Worm (Caenorhabditis elegans) whole organism, L4/young adult: Measurements from ENCODE around the gene F01F1.3.

ENCODE experiments used
- W03F9.2 ChIP-seq: fragments of 150-350 bp; optimal IDR thresholded peaks from 2 replicates; lab custom pipeline; 2014; ENCODE audit warnings: missing biosample characterization, missing genetic modification characterization
- dao-5 ChIP-seq: sonication (generic microtip); optimal IDR thresholded peaks from 2 replicates; lab custom pipeline; 2016; ENCODE audit warnings: missing genotype, missing genetic modification characterization, moderate library complexity, missing compliant biosample characterization
- him-1 ChIP-seq: sonication (generic microtip); optimal IDR thresholded peaks from 2 replicates; lab custom pipeline; 2016; ENCODE audit warnings: missing genotype, missing genetic modification reagents, missing genetic modification characterization, missing compliant biosample characterization

The F01F1.3 gene

DNA sequence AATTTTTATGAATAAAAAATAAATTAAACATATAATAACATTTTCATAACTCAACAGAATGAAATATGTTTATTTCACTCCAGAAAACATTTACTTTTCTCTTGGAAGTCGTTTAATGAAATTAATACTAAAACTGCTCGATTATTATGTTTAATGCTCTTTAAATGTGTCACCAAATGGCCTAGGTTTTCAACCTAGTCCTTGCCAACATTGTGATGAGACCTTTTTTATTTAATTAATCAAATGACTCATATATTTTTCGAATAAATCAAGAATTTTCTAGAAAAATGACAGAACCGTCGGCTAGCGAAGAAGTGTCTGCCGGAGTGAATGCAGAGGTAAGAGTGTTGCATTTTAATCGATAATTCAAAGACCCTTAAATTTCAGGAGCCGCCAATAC is 7.5 kb upstream of the F01F1.3 start, which contains the start of gene rabn-5:
Gene rabn-5, plus strand, starts transcription at position 284 of the 400 bp plus-strand sequence.
- no peak for TF ChIP-seq W03F9.2 (tag; lab: Kevin White, UChicago)
- TF ChIP-seq him-1 (tag; lab: Kevin White, UChicago), result no peak
- no peak for TF ChIP-seq dao-5 (tag; lab: Kevin White, UChicago)

DNA sequence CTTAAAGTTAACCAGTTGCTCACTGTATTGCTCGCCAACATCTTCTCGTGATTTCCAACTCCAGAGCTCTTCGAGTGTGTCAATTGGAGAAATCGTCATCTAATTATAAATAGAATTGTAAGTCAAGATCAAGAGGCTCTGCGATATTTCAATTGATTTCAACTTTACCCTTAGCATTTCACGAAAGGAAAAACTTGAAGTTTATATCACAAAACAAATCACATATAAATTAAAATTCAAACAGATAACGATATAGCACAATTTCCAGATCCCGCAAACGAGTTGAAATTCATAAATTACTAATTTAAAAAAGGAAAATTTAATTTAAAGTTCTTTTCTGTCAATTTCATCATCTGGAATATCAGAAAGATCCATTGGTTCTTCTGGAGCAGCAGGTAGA is 3.3 kb upstream of the F01F1.3 start, which contains the start of gene eng-1:
Gene eng-1, minus strand, starts transcription at position 101 of the 400 bp plus-strand sequence.
- TF ChIP-seq him-1 (tag; lab: Kevin White, UChicago) (no peak), W03F9.2 (tag; lab: Kevin White, UChicago) (no peak), dao-5 (tag; lab: Kevin White, UChicago) (no peak)

DNA sequence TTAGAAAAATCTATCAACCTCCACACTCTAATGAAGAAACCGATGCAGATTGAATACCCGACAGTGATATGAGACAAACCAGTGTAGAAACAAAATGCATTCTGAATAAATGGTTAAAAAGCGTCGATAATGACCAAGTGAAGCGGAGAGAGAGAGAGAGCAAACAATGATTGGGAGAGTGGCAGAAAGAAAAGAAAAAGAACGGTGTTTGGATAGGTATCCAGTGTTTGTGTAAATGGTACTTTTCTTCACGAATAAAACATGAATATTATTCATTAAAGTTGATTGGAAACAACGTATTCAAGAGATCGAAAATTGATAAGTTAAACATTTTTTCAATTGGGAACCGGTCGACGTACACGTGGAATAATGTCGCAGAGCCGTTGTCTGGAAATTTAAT is 2.3 kb upstream of the F01F1.3 start, which contains the start of gene F01F1.15:
Gene F01F1.15, minus strand, starts transcription at position 101 of the 400 bp plus-strand sequence.
- no peak for TF ChIP-seq dao-5 (tag; lab: Kevin White, UChicago)
- no peak for TF ChIP-seq W03F9.2 (tag; lab: Kevin White, UChicago)
- TF ChIP-seq him-1 (tag; lab: Kevin White, UChicago), result no peak

DNA sequence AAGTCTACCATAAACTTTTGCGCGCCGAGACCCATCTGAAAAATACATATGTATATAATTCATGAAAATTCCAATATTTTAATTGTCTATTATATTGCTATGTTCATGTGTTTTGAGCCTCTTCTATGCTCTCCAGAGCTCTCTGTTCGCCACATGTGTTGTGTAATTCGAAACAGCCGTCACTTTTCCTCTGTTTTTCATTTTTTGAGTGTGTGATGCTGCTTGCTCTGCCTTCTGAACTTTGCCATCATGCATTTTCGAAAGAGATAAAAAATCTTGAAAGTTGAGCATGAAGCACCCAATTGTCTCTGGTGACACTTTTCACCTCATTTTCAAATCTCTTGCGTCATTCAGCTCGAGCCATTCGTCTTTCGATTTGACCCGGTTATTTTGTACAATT is 550 bp downstream of the F01F1.3 start:
- TF ChIP-seq him-1 (tag; lab: Kevin White, UChicago) (no peak), W03F9.2 (tag; lab: Kevin White, UChicago) (no peak), dao-5 (tag; lab: Kevin White, UChicago) (no peak)

DNA sequence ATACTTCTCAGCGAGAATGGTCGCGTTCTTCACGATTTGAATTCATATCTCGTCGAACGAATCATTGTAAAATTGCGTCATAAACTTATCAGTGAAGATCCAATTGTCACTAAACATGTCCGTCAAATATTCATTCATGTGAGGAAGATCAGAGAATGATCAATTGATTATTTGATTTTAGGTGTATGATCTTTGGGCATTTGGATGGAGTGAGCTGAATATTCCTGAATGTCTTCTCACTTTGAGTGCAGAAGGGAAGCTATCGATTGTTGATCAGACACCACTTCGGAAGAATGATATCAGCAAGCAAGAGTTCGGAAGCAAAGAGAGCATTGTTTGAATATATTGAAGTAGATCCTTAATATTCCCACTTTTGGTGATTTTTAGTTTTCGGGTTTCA is 2.5 kb downstream of the F01F1.3 start:
- no peak for TF ChIP-seq dao-5 (tag; lab: Kevin White, UChicago)
- TF ChIP-seq him-1 (tag; lab: Kevin White, UChicago), result no peak
- TF ChIP-seq W03F9.2 (tag; lab: Kevin White, UChicago), result no peak

DNA sequence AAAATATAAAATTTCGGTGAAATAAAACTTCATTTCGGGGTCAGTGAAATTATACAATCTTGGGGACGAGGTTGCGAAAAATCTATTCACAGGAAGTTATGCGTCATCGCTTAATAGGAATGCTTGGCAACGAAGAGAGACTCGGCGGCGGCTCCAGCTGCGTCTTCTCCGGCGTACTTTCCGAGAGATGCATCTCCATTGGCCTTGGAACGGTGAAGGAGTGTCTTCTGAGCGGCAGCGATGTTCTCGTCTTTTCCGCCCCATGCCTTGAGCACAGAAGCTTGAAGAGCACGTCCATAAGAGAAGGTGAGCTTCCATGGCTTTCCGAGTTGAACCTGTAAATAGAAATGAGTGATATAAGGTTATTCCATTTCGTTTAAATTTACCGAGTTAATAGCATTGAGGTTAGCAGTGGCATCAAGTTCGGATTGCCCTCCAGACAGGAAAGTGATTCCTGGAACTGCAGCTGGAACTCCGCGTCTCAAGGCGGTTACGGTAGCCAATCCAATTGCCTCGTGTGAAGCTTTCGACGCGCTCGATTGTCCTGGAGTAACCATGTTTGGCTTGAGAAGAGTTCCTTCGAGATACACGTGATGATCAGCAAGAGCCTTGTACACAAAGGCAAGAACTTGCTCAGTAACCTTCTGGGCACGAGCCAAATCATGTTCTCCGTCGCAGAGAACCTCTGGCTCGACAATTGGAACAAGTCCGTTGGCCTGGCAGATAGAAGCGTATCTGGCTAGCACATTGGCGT is 3.1 kb downstream of the F01F1.3 start:
- TF ChIP-seq him-1 (tag; lab: Kevin White, UChicago) (no peak), W03F9.2 (tag; lab: Kevin White, UChicago) (no peak), dao-5 (tag; lab: Kevin White, UChicago) (no peak)

DNA sequence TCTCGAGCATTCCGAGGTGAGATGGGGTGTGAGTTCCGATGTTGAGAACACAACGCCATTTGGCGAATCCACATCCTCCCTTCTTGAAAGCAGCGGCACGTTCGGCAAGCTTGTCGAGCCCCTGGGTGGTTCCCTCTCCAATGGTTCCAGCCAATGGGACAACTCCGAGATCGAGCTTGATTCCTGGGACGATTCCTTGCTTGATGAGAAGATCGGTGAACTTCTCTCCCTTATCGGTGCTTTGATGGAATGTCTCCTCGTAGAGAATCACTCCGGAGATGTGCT is 3.6 kb downstream of the F01F1.3 start:
- no peak for TF ChIP-seq dao-5 (tag; lab: Kevin White, UChicago)
- no peak for TF ChIP-seq W03F9.2 (tag; lab: Kevin White, UChicago)
- TF ChIP-seq him-1 (tag; lab: Kevin White, UChicago), result no peak

DNA sequence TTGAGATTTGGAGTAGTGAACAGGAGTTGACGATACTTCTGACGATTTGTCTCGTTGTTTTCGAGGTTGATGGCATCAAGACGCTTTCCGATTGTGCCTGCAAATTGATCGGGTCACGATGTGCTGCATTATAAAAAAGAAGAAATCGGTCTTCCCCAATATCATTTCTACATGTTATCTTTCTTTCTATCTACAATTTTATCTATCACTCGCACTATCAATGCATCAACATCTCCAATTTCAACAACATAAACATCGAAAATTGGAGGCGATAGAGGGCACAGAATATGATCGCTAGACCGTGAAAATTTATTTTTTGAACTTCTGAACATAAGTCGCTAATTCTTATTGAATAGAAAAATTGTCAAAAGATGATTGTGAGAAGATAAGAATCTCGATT is 4.0 kb downstream of the F01F1.3 start:
- TF ChIP-seq dao-5 (tag; lab: Kevin White, UChicago) (no peak), him-1 (tag; lab: Kevin White, UChicago) (no peak), W03F9.2 (tag; lab: Kevin White, UChicago) (no peak)

DNA sequence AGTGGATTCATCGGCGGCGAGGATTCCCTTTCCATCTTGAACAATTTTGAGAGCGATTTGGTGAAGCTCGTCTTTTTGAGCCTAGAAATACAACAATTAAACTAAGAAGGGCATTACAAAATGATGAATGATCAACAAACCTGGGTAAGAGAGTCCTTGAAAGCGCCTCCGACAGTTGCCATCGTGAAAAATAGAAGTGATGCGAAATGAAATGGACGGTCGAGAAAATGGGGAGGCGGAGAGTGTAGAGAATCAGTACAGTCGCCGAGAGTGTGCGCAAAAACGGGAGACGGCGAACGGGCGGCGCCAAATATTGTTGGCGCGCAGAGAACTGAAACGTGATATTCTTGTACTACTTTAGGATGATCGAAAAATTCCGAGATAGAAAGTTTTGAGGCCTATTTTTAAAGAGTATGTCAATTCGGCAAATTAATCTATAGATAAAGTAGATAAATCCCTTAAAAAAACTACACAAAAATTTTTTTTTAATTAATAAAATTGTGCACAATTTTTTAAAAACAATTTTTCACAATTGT is 4.5 kb downstream of the F01F1.3 start, which contains the start of gene aldo-2:
Gene aldo-2, minus strand, starts transcription at position 486 of the 536 bp plus-strand sequence.
- TF ChIP-seq him-1 (tag; lab: Kevin White, UChicago) (no peak), dao-5 (tag; lab: Kevin White, UChicago) (no peak), W03F9.2 (tag; lab: Kevin White, UChicago) (no peak)

DNA sequence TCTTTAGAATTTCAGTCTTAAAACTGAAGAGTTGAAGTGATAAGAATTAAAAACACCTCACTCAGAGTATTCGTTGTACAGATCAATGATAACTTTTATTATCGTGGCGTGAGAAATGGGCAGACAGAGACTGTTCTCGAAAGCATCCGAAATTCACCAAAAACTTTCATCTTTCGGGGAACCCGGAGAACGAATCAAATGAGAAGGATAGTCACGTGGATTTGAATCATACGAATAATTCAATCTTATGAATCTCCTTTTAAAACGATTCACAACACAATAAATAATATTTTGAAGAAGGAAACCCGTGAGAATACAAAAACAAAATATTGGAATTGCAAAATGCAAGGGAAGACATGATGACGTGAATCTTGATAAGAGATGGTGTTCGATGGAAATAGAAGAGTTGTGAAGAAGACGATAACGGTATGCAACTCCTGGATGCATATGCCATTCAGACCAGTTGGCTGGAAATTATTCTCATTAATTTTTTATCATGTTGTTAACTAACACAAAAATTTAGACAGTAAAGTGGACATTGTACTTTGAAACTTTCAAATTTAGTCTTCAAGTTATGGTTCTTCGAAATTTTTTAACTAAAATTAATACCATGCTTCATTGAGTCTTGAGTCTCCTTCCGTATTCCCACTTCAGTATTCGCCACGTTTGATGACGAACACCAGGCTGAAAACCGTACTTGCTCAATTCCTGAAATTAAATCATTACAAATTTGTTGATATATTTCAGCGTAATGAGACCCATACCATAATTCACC is 5.3 kb downstream of the F01F1.3 start:
- TF ChIP-seq him-1 (tag; lab: Kevin White, UChicago) (no peak), dao-5 (tag; lab: Kevin White, UChicago) (no peak), W03F9.2 (tag; lab: Kevin White, UChicago) (no peak)

DNA sequence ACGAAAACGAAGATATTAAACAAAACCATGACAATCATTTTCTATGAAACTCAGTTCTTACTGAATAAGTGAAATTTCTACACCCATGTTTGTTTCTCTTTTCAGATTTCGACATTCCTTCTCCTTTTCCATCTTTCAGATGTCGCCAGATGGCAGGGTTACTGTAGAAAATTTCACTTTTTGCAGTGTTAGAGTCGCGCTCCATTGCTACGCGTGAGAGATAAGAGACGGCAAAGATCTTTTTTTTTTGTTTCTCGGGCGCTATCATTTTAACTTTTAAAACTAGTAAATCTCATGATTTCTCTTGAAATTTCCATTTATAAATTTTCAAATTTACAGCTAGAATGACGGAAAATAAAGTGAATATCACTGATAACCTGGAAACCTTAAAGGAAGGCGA is 6.5 kb downstream of the F01F1.3 start, which contains the start of the genes mig-21 and F01F1.2:
Gene mig-21, minus strand, starts transcription at position 166 of the 400 bp plus-strand sequence.
Gene F01F1.2, plus strand, starts transcription at position 340 of the 400 bp plus-strand sequence.
- TF ChIP-seq him-1 (tag; lab: Kevin White, UChicago) (no peak), dao-5 (tag; lab: Kevin White, UChicago) (no peak), W03F9.2 (tag; lab: Kevin White, UChicago) (no peak)

DNA sequence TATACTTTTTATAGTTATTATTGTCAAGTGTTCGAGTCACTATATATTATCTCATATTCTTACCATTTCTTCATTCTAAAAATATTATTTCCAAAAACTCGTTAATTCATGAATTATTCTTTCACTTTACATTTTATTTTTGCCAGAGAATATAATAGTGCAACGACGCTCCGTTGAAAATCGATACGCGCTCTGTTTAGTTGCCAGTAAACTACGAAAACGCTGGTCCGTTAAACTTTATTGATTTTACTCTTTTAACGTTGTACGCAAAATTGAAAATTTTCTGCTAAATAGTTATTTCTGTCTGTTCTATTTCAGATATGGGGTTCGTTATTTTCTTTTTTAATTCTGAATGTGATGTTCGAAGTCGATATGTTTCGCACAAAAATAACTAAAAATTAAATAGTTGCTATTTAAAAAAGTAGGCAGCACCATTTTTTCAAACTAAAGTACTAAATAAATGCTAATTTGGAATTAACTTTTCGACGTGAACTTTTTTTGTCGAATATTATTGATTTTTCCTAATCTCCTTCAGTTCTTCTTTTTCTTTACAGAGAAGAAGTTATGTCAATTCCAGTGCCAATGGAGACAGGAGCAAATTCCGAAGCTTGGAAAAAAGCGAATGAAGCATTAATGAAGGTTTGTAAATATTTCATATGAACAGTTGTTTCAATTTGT is 7.7 kb downstream of the F01F1.3 start, which contains the start of gene hpo-10:
Gene hpo-10, plus strand, starts transcription at position 199 of the 678 bp plus-strand sequence.
- no peak for TF ChIP-seq dao-5 (tag; lab: Kevin White, UChicago)
